Worm (Caenorhabditis elegans) whole organism, young adult: Measurements from ENCODE around the gene K12H6.12.
"Not testable (repeated sequence)": the region's sequence is repeated elsewhere in the genome, so short reads cannot be mapped to it uniquely, and the experiment has no call there.

Source experiments
- F57A8.1 ChIP-seq: fragments of 200-800 bp; sonication (Bioruptor generic); optimal IDR thresholded peaks from 2 replicates; lab custom pipeline; 2018; ENCODE audit warnings: mild to moderate bottlenecking, missing genetic modification characterization, moderate library complexity, missing compliant biosample characterization
- K11D2.4 ChIP-seq: fragments of 200-800 bp; sonication (Bioruptor generic); IDR thresholded peaks from 2 replicates; pipeline ENCODE4 v1.3.6; 2022; ENCODE audit warnings: missing genetic modification reagents, missing genetic modification characterization, missing compliant biosample characterization
- K12H6.12 ChIP-seq: fragments of 200-800 bp; sonication (Bioruptor generic); optimal IDR thresholded peaks from 2 replicates; lab custom pipeline; 2018; ENCODE audit warnings: mild to moderate bottlenecking, missing genetic modification characterization, missing compliant biosample characterization
- Y56A3A.18 ChIP-seq: fragments of 200-800 bp; sonication (Bioruptor generic); IDR thresholded peaks from 2 replicates; pipeline ENCODE4 v1.3.6; 2022; ENCODE audit warnings: missing genetic modification reagents, missing genetic modification characterization, missing compliant biosample characterization
- ZK185.1 ChIP-seq: sonication (generic microtip); optimal IDR thresholded peaks from 2 replicates; lab custom pipeline; 2016; ENCODE audit warnings: mild to moderate bottlenecking, missing genetic modification characterization, missing compliant biosample characterization; ENCODE audit not compliant: poor library complexity, severe bottlenecking
- akir-1 ChIP-seq: fragments of 200-800 bp; sonication (Bioruptor generic); optimal IDR thresholded peaks from 2 replicates; lab custom pipeline; 2018; ENCODE audit warnings: mild to moderate bottlenecking, missing genetic modification characterization, moderate library complexity, missing compliant biosample characterization
- ama-1 ChIP-seq, 3 experiments: fragments of 150-350 bp in 1 of 3; sonication (generic microtip) in 2 of 3; optimal IDR thresholded peaks; 2 replicates each; lab custom pipeline; 2014 to 2018; ENCODE audit warnings: missing biosample characterization in 2 of 3, missing genetic modification characterization in 2 of 3, missing genetic modification reagents in 2 of 3
- atf-7 ChIP-seq: sonication (generic microtip); optimal IDR thresholded peaks from 2 replicates; lab custom pipeline; 2017; ENCODE audit warnings: mild to moderate bottlenecking, missing genetic modification characterization, missing compliant biosample characterization
- attf-5 ChIP-seq: fragments of 200-800 bp; sonication (Bioruptor generic); optimal IDR thresholded peaks from 2 replicates; lab custom pipeline; 2018; ENCODE audit warnings: mild to moderate bottlenecking, missing genetic modification characterization, missing compliant biosample characterization
- ceh-58 ChIP-seq: fragments of 200-800 bp; sonication (Bioruptor generic); IDR thresholded peaks from 2 replicates; pipeline ENCODE4 v1.3.6; 2022; ENCODE audit warnings: missing genetic modification characterization, missing compliant biosample characterization
- ceh-79 ChIP-seq: sonication (generic microtip); optimal IDR thresholded peaks from 2 replicates; lab custom pipeline; 2017; ENCODE audit warnings: mild to moderate bottlenecking, missing genetic modification characterization, missing compliant biosample characterization
- ceh-91 ChIP-seq: fragments of 200-800 bp; sonication (Bioruptor generic); IDR thresholded peaks from 2 replicates; pipeline ENCODE4 v1.3.6; 2022; ENCODE audit warnings: missing genetic modification reagents, missing genetic modification characterization, missing compliant biosample characterization
- dpl-1 ChIP-seq: fragments of 150-350 bp; optimal IDR thresholded peaks from 2 replicates; lab custom pipeline; 2014; ENCODE audit warnings: missing biosample characterization, missing genetic modification reagents, missing genetic modification characterization
- egl-18 ChIP-seq: fragments of 200-800 bp; sonication (Bioruptor generic); IDR thresholded peaks from 2 replicates; pipeline ENCODE4 v1.3.6; 2022; ENCODE audit warnings: missing genetic modification reagents, missing genetic modification characterization, missing compliant biosample characterization
- egl-44 ChIP-seq: fragments of 200-800 bp; sonication (Bioruptor generic); IDR thresholded peaks from 2 replicates; pipeline ENCODE4 v1.3.6; 2022; ENCODE audit warnings: missing genetic modification reagents, missing genetic modification characterization, missing compliant biosample characterization
- lin-40 ChIP-seq: sonication (generic microtip); optimal IDR thresholded peaks from 2 replicates; lab custom pipeline; 2016; ENCODE audit warnings: missing genetic modification characterization, mild to moderate bottlenecking, missing compliant biosample characterization, missing genotype, missing genetic modification reagents
- lsl-1 ChIP-seq: fragments of 200-800 bp; sonication (Bioruptor generic); optimal IDR thresholded peaks from 2 replicates; lab custom pipeline; 2018; ENCODE audit warnings: mild to moderate bottlenecking, missing genetic modification characterization, moderate library complexity, missing compliant biosample characterization
- madf-6 ChIP-seq: fragments of 200-800 bp; sonication (Bioruptor generic); IDR thresholded peaks from 2 replicates; pipeline ENCODE4 v1.3.6; 2022; ENCODE audit warnings: missing genetic modification reagents, missing genetic modification characterization, missing compliant biosample characterization
- madf-8 ChIP-seq: fragments of 200-800 bp; sonication (Bioruptor generic); conservative IDR thresholded peaks from 2 replicates; pipeline ENCODE4 v1.3.6; 2022; ENCODE audit warnings: missing genetic modification reagents, missing genetic modification characterization, missing compliant biosample characterization
- mcd-1 ChIP-seq: fragments of 200-800 bp; sonication (Bioruptor generic); IDR thresholded peaks from 2 replicates; pipeline ENCODE4 v1.3.6; 2022; ENCODE audit warnings: missing genetic modification reagents, missing genetic modification characterization, missing compliant biosample characterization
- nhr-80 ChIP-seq: sonication (generic microtip); optimal IDR thresholded peaks from 2 replicates; lab custom pipeline; 2016; ENCODE audit warnings: missing genetic modification characterization, missing compliant biosample characterization
- rpc-1 ChIP-seq, 2 experiments: fragments of 150-350 bp in 1 of 2; sonication (generic microtip) in 1 of 2; optimal IDR thresholded peaks; 2 replicates each; lab custom pipeline; 2014 to 2018; ENCODE audit warnings: missing biosample characterization in 1 of 2, missing genetic modification characterization in 1 of 2, missing genetic modification reagents in 1 of 2, missing genotype in 1 of 2
- sea-2 ChIP-seq: fragments of 200-800 bp; sonication (Bioruptor generic); IDR thresholded peaks from 2 replicates; pipeline ENCODE4 v1.3.6; 2022; ENCODE audit warnings: missing genetic modification characterization, missing compliant biosample characterization
- snpc-1.1 ChIP-seq: sonication (generic microtip); optimal IDR thresholded peaks from 2 replicates; lab custom pipeline; 2017; ENCODE audit warnings: missing genetic modification characterization, mild to moderate bottlenecking, missing compliant biosample characterization, antibody characterized with exemption, moderate library complexity, missing genotype, missing genetic modification reagents; ENCODE audit not compliant: insufficient read depth
- snpc-4 ChIP-seq, 5 experiments: fragments of 150-350 bp in 1 of 5; sonication (generic microtip) in 4 of 5; optimal IDR thresholded peaks; 2 replicates each; lab custom pipeline; 2014 to 2018; ENCODE audit warnings: missing genetic modification characterization in 5 of 5, missing biosample characterization in 3 of 5, antibody characterized with exemption in 2 of 5, mild to moderate bottlenecking in 2 of 5, missing compliant biosample characterization in 2 of 5, missing genotype in 2 of 5, moderate library complexity in 2 of 5, missing genetic modification reagents in 1 of 5
- somi-1 ChIP-seq: fragments of 200-800 bp; sonication (Bioruptor generic); optimal IDR thresholded peaks from 2 replicates; lab custom pipeline; 2018; ENCODE audit warnings: mild to moderate bottlenecking, missing genetic modification characterization, missing compliant biosample characterization
- sptf-2 ChIP-seq: fragments of 200-800 bp; sonication (Bioruptor generic); optimal IDR thresholded peaks from 2 replicates; lab custom pipeline; 2018; ENCODE audit warnings: mild to moderate bottlenecking, missing genetic modification characterization, missing compliant biosample characterization
- unc-130 ChIP-seq: sonication (generic microtip); optimal IDR thresholded peaks from 2 replicates; lab custom pipeline; 2016; ENCODE audit warnings: missing genetic modification reagents, missing genetic modification characterization, missing compliant biosample characterization
- unc-62 ChIP-seq: fragments of 150-350 bp; optimal IDR thresholded peaks from 2 replicates; lab custom pipeline; 2014; ENCODE audit warnings: missing biosample characterization, missing genetic modification reagents, missing genetic modification characterization
- xnd-1 ChIP-seq: sonication (generic microtip); optimal IDR thresholded peaks from 2 replicates; lab custom pipeline; 2016; ENCODE audit warnings: missing genotype, missing genetic modification reagents, missing genetic modification characterization, missing compliant biosample characterization

The K12H6.12 gene

DNA sequence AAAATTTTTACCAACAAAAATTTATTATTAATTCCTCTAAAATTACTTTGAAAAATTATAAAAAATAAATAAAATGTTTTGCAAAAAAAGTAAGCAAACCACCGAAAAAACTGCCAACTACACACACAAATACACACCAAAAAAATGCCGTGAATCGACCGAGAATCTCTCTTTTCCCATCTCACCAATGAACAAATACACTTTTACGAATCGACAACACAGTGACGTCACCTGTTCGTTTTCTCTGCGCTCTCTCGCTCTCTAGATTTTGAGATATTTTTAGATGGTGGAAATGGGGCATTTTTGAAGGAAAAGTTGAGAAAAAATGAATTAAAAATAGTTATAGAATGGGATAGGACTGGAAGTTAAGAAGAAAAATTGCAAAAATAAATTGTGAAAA, 24.1 kb downstream of the K12H6.12 start:
- TF ChIP-seq atf-7 (tag; lab: Kevin White, UChicago), result peak; percentile 82
- peak; percentile 19 for TF ChIP-seq lin-40 (tag; lab: Kevin White, UChicago)
- peak; percentile 34 for TF ChIP-seq ama-1 (optimal IDR thresholded peaks at IDR 0.05; lab: Kevin White, UChicago)
- TF ChIP-seq ama-1 (GFP tag; optimal IDR thresholded peaks at IDR 0.05; lab: Kevin White, UChicago), result no peak
- TF ChIP-seq lsl-1 (GFP tag; lab: Kevin White, UChicago), result no peak

ce11 chrII:2832539-2832938, 24.6 kb downstream of the K12H6.12 start:
- no peak for TF ChIP-seq snpc-4 (GFP tag; optimal IDR thresholded peaks at IDR 0.05; lab: Kevin White, UChicago)
- TF ChIP-seq snpc-4 (tag; optimal IDR thresholded peaks at IDR 0.05; lab: Kevin White, UChicago), result no peak
- 0 out of 2 replicates have a peak, but pooled peaks have one; percentile 27 for TF ChIP-seq Y56A3A.18

ce11 chrII:2834105-2834504, 26.1 kb downstream of the K12H6.12 start:
- peak; percentile 10 for TF ChIP-seq attf-5 (GFP tag; lab: Kevin White, UChicago)
- peak; percentile 66 for TF ChIP-seq nhr-80 (tag; lab: Kevin White, UChicago)
- TF ChIP-seq ceh-58 (GFP tag; lab: Robert Waterston, UW), result no peak

- TF ChIP-seq somi-1 (GFP tag; lab: Kevin White, UChicago) (no peak), unc-130 (GFP tag; lab: Kevin White, UChicago) (no peak), sptf-2 (GFP tag; lab: Kevin White, UChicago) (no peak), madf-8 (GFP tag; lab: Robert Waterston, UW) (no peak), K12H6.12 (tag; lab: Kevin White, UChicago) (no peak), akir-1 (GFP tag; lab: Kevin White, UChicago) (no peak), snpc-1.1 (tag; lab: Kevin White, UChicago) (no peak), ceh-79 (no peak), dpl-1 (GFP tag; lab: Kevin White, UChicago) (no peak), F57A8.1 (GFP tag; lab: Kevin White, UChicago) (no peak), madf-6 (GFP tag; lab: Robert Waterston, UW) (no peak), sea-2 (no peak), xnd-1 (no peak), mcd-1 (GFP tag; lab: Robert Waterston, UW) (no peak), ZK185.1 (tag; lab: Kevin White, UChicago) (no peak), egl-44 (GFP tag; lab: Robert Waterston, UW) (no peak), egl-18 (no peak)
Observed at ce11 chrII:2836853-2837252, 28.9 kb downstream of the K12H6.12 start, which contains the start of gene K12H6.7. TSS of gene K12H6.7 (minus strand) at chrII:2836953.

ce11 chrII:2839004-2839403, 31.0 kb downstream of the K12H6.12 start, which contains the start of gene Y110A2AL.4:
TSS of gene Y110A2AL.4 (plus strand) at chrII:2839304.
- TF ChIP-seq ceh-91; unc-62 (GFP tag; lab: Kevin White, UChicago); F57A8.1 (GFP tag; lab: Kevin White, UChicago): not testable (repeated sequence)

- TF ChIP-seq K11D2.4 (GFP tag; lab: Robert Waterston, UW), result no peak
- TF ChIP-seq rpc-1 (optimal IDR thresholded peaks at IDR 0.05; lab: Kevin White, UChicago), result no peak
- peak; percentile 33 for TF ChIP-seq rpc-1 (tag; optimal IDR thresholded peaks at IDR 0.05; lab: Kevin White, UChicago)
Observed at ce11 chrII:2841529-2841928, 33.6 kb downstream of the K12H6.12 start, which contains the start of gene Y110A2AL.6. TSS of gene Y110A2AL.6 (minus strand) at chrII:2841629.
